Fruit fly (Drosophila melanogaster) whole organism: ENCODE results near the gene CG43739.

Experiments
- CG8478 ChIP-seq: fragments of >200 bp; optimal IDR thresholded peaks from 2 replicates; lab custom pipeline; 2018; ENCODE audit warnings: inconsistent platforms
- Dll ChIP-seq: fragments of >200 bp; optimal IDR thresholded peaks from 2 replicates; lab custom pipeline; 2017
- EcR ChIP-seq, 2 experiments: fragments of >200 bp; optimal IDR thresholded peaks; 2 replicates each; lab custom pipeline; 2017; ENCODE audit warnings: missing biosample characterization in 2 of 2, missing genetic modification characterization in 2 of 2, missing genetic modification reagents in 2 of 2
- pan ChIP-seq: fragments of >200 bp; optimal IDR thresholded peaks from 2 replicates; lab custom pipeline; 2017
- psq ChIP-seq: fragments of >200 bp; optimal IDR thresholded peaks from 2 replicates; lab custom pipeline; 2017
- usp ChIP-seq: fragments of >200 bp; optimal IDR thresholded peaks from 2 replicates; lab custom pipeline; 2017; ENCODE audit warnings: missing biosample characterization, missing genetic modification characterization, mixed read lengths

CG43739 gene

DNA sequence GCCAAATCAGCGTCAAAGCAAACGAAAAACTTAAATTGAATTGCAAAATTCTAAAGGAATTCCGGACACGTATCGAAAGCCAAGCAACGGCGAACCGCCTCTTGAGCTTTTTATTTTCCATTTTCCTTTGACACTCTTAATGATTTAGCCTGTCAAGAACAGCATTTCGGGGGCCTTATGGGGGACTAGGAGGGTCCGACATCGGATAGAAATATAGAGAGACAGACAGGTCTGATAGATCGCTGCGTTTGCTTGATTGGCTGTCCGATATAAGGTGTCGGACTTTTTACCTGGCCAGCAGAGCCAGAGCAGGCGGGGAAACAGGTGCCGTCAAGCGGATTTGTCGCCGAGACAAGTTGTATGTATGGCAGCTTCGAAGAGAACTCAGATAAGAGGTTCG is 14.4 kb downstream of the CG43739 start:
- no peak for TF ChIP-seq EcR (GFP tag; optimal IDR thresholded peaks at IDR 0.05; lab: Kevin White, UChicago)
- no peak for TF ChIP-seq usp (GFP tag; lab: Kevin White, UChicago)
- TF ChIP-seq CG8478, result no peak
- no peak for TF ChIP-seq psq
- no peak for TF ChIP-seq Dll (lab: Kevin White, UChicago)
- no peak for TF ChIP-seq pan

DNA sequence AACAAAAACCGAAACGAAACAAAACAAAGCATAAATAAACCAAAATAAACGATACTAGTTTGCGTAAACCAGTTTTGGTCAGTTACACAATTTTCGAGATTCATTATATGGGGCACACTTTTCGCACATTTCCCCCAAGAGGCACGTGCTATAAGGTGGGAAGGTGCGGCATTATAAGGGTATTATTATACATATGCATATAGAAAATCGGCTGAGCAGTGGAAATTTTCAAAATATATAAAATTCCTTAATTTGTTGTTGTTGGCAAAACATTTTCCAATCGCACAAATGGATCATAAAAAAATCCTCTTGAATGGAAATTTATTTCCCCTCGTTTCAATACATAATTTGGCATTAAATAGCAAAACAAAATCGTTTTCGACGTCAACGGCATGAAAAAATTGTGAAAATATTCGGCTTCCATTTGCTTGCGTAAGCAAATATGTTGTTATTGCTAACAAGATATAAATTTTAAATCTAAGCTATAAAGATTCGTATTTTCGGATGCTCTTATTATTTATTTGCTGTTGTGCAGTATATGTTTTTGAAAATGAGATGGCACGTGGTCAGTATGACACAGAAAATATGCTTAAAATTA is 20.2 kb downstream of the CG43739 start:
- TF ChIP-seq Dll (lab: Kevin White, UChicago) (no peak), CG8478 (no peak), pan (no peak), EcR (GFP tag; optimal IDR thresholded peaks at IDR 0.05; lab: Kevin White, UChicago) (no peak), usp (GFP tag; lab: Kevin White, UChicago) (no peak), psq (no peak)

DNA sequence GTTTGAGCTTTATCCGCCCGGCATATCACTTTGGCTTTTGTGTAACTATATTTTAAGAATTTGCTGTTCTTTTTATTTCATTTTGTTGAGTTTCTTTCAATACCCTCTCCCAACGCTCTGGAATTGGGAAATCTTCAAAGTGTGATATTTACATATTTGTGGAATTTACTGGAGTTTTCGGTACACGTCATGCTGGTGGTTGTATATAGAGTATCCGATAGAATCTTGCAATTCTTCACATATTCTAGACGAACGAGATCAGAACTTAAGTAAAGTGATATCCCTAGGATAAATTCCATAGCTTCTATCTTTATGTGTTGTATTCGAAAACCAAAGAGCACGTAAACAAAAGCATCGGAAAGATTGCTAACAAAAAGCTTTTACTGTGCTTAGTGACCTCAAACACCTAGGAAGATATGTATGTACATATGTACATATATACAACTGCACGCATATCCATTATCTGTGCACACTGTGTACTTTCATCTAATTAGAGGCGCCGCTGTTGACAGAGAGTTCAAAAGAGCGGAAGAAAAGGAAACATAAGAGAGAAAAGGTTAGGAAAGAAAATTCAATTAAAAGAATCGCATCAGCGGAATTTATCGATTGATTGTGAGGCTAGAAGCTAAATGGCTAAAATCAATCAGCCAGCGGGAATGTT is 21.9 kb downstream of the CG43739 start:
- TF ChIP-seq usp (GFP tag; lab: Kevin White, UChicago) (no peak), Dll (lab: Kevin White, UChicago) (no peak), pan (no peak), CG8478 (no peak), EcR (GFP tag; optimal IDR thresholded peaks at IDR 0.05; lab: Kevin White, UChicago) (no peak), psq (no peak)

DNA sequence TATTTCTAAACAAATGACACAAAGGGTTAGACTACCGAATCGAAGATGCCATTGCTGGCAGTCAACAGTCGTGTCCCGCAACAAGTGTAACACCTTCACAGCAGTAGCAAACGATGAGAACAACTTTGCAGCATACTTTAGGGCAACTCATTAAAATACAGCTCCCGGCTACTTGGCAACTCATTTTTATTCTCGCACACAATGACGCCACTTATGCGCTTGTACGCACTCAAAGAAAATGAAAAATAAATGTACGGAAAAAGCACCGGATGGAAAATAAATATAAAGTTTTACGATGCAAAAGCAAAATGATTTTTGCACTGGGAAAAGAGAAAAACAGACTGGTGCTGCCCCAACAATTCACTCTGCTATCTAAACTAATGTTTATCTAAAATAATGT is 27.5 kb downstream of the CG43739 start:
- no peak for TF ChIP-seq Dll (lab: Kevin White, UChicago)
- no peak for TF ChIP-seq CG8478
- no peak for TF ChIP-seq pan
- TF ChIP-seq usp (GFP tag; lab: Kevin White, UChicago), result no peak

DNA sequence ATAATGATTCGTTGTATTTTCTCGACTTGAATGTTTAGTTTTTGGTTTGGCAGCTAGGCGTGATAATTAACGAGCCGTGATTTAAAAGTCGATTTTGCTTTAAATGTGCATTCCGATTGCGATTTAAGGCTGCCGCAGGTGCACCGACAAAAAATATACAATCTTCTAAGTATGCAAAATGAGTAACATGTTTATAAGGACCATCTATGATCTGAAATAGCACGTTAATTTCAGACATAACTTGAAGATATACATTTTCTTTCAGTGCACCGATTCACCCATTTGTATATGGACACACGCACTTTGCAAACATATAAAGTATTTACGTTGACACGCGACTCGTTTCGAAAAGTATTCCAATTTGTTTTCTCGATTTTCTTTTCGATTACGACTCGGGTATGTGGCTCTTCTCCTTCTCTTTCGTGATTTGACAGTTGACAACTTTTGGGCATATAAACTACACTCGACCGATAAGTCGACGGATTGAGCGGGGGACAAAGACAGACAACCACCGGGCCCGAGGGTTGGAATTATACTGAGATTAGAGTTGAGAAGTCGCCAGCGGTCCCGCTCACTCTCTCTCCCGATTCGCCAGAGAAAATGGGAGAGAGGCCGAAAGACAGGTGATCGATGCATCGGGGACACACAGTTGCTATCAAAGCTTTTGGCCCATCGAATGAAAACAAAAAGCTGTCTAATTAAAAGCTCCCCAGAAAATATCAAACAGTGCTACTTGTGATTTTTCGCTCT is 28.7 kb downstream of the CG43739 start:
- TF ChIP-seq Dll (lab: Kevin White, UChicago), result no peak
- TF ChIP-seq psq, result no peak
- TF ChIP-seq pan, result no peak
- no peak for TF ChIP-seq CG8478
- no peak for TF ChIP-seq EcR (GFP tag; optimal IDR thresholded peaks at IDR 0.05; lab: Kevin White, UChicago)
- TF ChIP-seq usp (GFP tag; lab: Kevin White, UChicago), result no peak

DNA sequence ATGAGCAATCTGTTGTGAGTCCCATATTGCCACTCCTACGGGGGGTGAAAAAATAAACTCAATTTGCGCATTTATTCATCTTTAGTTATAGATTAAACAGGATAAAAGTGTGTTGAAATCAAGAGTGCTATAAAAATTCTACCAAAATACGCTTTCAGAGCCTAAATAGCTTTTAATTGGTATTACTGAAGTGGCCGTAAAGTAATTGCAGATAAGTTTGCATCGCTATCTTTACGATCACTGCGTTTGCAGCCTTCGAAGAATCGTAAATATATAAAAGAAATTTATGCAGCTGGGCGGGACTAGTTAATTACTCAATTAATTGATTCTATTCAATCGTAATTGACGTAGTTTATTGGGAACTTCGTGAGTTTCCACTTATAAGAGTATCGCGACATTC is 31.5 kb downstream of the CG43739 start:
- TF ChIP-seq usp (GFP tag; lab: Kevin White, UChicago) (no peak), Dll (lab: Kevin White, UChicago) (no peak), CG8478 (no peak), psq (no peak), EcR (GFP tag; optimal IDR thresholded peaks at IDR 0.05; lab: Kevin White, UChicago) (no peak), pan (no peak)

DNA sequence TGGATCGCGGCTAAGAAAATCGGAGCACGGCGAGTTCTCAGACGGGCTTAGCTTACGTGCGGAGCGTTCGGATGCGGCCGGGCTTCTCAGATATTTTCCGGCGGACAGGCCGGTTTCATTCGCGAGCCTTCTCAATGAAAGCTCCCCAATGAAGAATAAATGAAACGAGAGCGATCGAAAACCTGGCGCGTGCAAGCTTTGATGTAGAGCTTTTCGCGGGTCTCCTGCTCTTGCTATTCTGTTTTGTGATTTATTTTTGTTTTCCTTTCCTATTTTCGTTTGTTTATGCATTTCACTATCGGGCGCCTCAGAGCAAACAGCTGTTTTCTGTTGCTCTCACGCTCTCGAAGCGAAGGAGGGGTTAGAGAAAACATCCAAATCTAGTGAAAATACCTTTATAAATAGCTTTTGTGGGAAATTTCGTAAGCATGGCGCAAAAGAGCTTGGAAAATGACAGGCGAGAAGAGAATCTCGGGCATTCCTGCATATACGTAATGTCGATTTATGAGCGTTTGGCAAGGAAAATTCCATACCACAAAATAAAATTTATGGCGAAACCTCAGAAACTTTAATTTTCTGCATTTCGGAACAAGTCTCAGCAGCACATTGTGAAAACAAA is 32.7 kb downstream of the CG43739 start:
- TF ChIP-seq psq, result no peak
- no peak for TF ChIP-seq usp (GFP tag; lab: Kevin White, UChicago)
- no peak for TF ChIP-seq EcR (GFP tag; optimal IDR thresholded peaks at IDR 0.05; lab: Kevin White, UChicago)
- TF ChIP-seq pan, result no peak
- no peak for TF ChIP-seq CG8478
- TF ChIP-seq Dll (lab: Kevin White, UChicago), result no peak

DNA sequence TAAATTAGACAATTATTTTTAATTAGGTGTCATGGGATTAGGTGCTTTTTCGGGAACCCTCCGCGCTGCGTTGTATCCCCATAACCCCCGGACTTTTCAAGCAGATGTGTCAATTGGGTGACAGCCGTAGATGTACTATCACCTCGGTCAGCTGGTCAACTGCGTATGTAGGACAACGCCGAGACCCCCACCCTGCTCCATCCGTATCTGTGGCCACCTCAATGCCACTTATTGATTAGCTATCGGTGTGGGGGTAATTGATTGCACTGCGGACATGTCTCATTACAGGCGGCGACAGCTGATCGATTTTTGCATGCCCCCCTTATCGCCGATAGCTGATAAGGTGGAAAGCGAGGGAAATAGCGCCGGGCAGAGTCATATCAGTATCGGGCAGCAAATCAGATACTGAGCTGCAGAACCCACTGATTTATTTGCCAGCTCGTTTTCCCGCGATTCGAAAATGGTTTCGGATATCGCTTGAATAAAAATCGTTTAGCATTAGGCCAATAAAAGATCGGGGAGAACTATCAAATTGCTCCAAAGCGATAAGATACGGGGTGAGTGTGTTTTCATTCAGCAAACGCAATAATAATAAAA is 35.0 kb downstream of the CG43739 start:
- TF ChIP-seq psq (no peak), pan (no peak), CG8478 (no peak), Dll (lab: Kevin White, UChicago) (no peak), usp (GFP tag; lab: Kevin White, UChicago) (no peak), EcR (GFP tag; optimal IDR thresholded peaks at IDR 0.05; lab: Kevin White, UChicago) (no peak)

DNA sequence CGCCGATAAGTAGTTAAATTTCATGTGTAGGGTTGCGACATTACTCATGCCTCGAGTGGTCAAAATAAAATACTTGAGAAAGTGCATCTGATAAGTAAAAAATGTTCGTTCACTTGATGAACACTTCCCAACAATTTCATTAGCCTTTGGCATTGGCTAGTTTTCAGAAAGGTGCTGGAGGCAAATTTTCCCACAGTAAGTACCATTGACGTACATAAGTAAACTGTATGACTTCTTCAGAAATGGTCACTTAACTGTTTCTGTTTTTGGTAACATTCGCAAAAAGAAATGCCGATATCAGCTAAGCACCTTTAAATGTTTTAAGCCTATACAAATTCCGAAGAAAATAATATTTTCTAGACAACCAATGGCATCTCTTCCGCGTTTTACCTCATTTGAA is 35.6 kb downstream of the CG43739 start:
- TF ChIP-seq EcR (GFP tag; optimal IDR thresholded peaks at IDR 0.05; lab: Kevin White, UChicago) (no peak), CG8478 (no peak), Dll (lab: Kevin White, UChicago) (no peak), usp (GFP tag; lab: Kevin White, UChicago) (no peak), psq (no peak), pan (no peak)

DNA sequence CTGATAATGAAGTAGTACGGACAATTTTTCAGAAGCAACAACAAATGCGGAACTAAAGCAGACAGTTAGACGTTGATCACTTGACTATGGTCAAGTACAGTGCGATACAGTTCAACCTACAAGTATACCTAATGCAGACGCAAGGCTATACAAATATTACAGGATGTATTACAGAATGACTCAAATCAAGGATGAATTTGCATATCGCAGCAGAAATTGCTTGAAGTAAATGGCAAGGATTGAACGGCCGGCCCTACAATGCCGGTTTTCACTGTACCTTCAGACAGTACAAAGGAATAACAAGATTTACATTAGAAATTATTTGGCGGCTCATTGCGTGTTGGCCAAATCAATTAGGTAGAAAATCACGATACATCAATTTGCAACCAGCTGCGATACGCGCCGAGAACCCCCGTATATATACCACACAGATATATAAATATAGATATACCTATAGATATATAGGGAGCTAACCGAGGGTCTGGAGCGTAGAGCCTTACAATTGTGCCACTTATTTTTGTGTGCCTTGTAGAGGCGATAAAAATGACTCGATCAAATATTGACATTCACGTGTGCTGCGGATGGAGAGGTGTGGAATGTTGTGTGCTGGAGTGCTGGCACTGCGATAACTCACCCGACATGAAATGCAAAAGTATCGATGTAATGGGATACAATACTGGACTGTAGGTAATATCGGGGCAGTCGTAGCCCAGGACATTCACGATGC is 37.2 kb downstream of the CG43739 start:
- TF ChIP-seq usp (GFP tag; lab: Kevin White, UChicago), result no peak
- TF ChIP-seq CG8478, result no peak
- no peak for TF ChIP-seq EcR (GFP tag; optimal IDR thresholded peaks at IDR 0.05; lab: Kevin White, UChicago)
- no peak for TF ChIP-seq psq
- no peak for TF ChIP-seq Dll (lab: Kevin White, UChicago)
- TF ChIP-seq pan, result no peak

DNA sequence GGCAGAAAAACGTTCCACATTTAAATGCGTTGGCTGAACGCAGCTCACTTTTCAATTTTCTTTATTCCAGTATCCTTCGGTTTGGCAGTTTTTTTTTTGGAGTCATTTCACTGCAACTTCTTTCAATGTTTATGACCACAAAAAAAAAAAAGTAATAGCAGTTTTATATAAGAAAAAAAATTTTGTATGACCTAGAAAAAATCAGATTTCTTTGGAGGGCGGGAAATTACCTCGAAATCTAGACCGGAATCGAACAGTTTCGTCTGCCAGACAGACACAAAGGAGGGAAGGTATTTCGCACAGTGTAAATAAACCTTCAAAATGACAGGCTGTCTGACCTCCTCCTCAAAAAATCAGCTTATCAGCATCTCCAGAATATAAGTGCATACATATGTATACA is 38.3 kb downstream of the CG43739 start:
- TF ChIP-seq usp (GFP tag; lab: Kevin White, UChicago) (no peak), CG8478 (no peak), pan (no peak), psq (no peak), EcR (GFP tag; optimal IDR thresholded peaks at IDR 0.05; lab: Kevin White, UChicago) (no peak), Dll (lab: Kevin White, UChicago) (no peak)
